Worm (Caenorhabditis elegans) whole organism, L4 larva: ENCODE measurements around the gene F07C4.10.

ENCODE experiments used
- F26F4.8 ChIP-seq: fragments of 200-800 bp; sonication (Bioruptor generic); conservative IDR thresholded peaks from 2 replicates; pipeline ENCODE4 v1.3.6; 2022; ENCODE audit warnings: missing genetic modification characterization, missing compliant biosample characterization
- F49E8.2 ChIP-seq: sonication (generic microtip); optimal IDR thresholded peaks from 2 replicates; lab custom pipeline; 2016; ENCODE audit warnings: missing compliant biosample characterization, mild to moderate bottlenecking, missing genetic modification characterization, borderline replicate concordance
- T26A8.4 ChIP-seq: fragments of 200-800 bp; sonication (Bioruptor generic); IDR thresholded peaks from 2 replicates; pipeline ENCODE4 v1.3.6; 2022; ENCODE audit warnings: missing genetic modification characterization, missing compliant biosample characterization
- Y5F2A.4 ChIP-seq: fragments of 200-800 bp; sonication (Bioruptor generic); optimal IDR thresholded peaks from 2 replicates; lab custom pipeline; 2018; ENCODE audit warnings: mild to moderate bottlenecking, missing genetic modification characterization, missing compliant biosample characterization
- ZK546.5 ChIP-seq, 2 experiments: sonication (generic microtip); optimal IDR thresholded peaks; 2 replicates each; lab custom pipeline; 2017; ENCODE audit warnings: missing biosample characterization in 2 of 2, missing genetic modification characterization in 2 of 2
- attf-4 ChIP-seq: sonication (generic microtip); optimal IDR thresholded peaks from 3 replicates; lab custom pipeline; 2017; ENCODE audit warnings: missing biosample characterization, missing genetic modification characterization
- ceh-20 ChIP-seq: fragments of 200-800 bp; sonication (Bioruptor generic); IDR thresholded peaks from 2 replicates; pipeline ENCODE4 v1.3.6; 2022; ENCODE audit warnings: missing genetic modification reagents, missing genetic modification characterization, missing compliant biosample characterization
- ceh-32 ChIP-seq: sonication (generic microtip); optimal IDR thresholded peaks from 2 replicates; lab custom pipeline; 2016; ENCODE audit warnings: mild to moderate bottlenecking, missing genetic modification characterization, missing compliant biosample characterization; ENCODE audit not compliant: poor library complexity
- ces-1 ChIP-seq: fragments of 150-350 bp; sonication (generic microtip); optimal IDR thresholded peaks from 4 replicates; lab custom pipeline; 2014; ENCODE audit warnings: missing biosample characterization, missing genetic modification reagents, missing genetic modification characterization
- cey-2 ChIP-seq: sonication (generic microtip); optimal IDR thresholded peaks from 3 replicates; lab custom pipeline; 2017; ENCODE audit warnings: missing genetic modification characterization, mild to moderate bottlenecking, missing compliant biosample characterization, antibody characterized with exemption, borderline replicate concordance; ENCODE audit not compliant: insufficient read depth
- daf-19 ChIP-seq: fragments of 200-800 bp; sonication (Bioruptor generic); conservative IDR thresholded peaks from 2 replicates; pipeline ENCODE4 v1.3.6; 2022; ENCODE audit warnings: missing genetic modification characterization, missing compliant biosample characterization
- dmd-8 ChIP-seq: fragments of 200-800 bp; sonication (Bioruptor generic); IDR thresholded peaks from 2 replicates; pipeline ENCODE4 v1.3.6; 2022; ENCODE audit warnings: missing genetic modification characterization, missing compliant biosample characterization
- dmd-9 ChIP-seq: fragments of 200-800 bp; sonication (Bioruptor generic); IDR thresholded peaks from 2 replicates; pipeline ENCODE4 v1.3.6; 2022; ENCODE audit warnings: missing genetic modification reagents, missing genetic modification characterization, missing compliant biosample characterization
- dve-1 ChIP-seq: sonication (generic microtip); optimal IDR thresholded peaks from 2 replicates; lab custom pipeline; 2017; ENCODE audit warnings: antibody characterized with exemption, mild to moderate bottlenecking, missing genetic modification characterization, missing compliant biosample characterization; ENCODE audit not compliant: insufficient read depth
- fkh-10 ChIP-seq: fragments of 150-350 bp; optimal IDR thresholded peaks from 2 replicates; lab custom pipeline; 2014; ENCODE audit warnings: missing biosample characterization, missing genetic modification reagents, missing genetic modification characterization
- gei-8 ChIP-seq: fragments of 200-800 bp; sonication (Bioruptor generic); optimal IDR thresholded peaks from 2 replicates; lab custom pipeline; 2018; ENCODE audit warnings: mild to moderate bottlenecking, missing genetic modification characterization, missing compliant biosample characterization
- lim-7 ChIP-seq: fragments of 200-800 bp; sonication (Bioruptor generic); IDR thresholded peaks from 2 replicates; pipeline ENCODE4 v1.3.6; 2022; ENCODE audit warnings: missing genetic modification characterization, missing compliant biosample characterization
- lin-1 ChIP-seq: fragments of 200-800 bp; sonication (Bioruptor generic); IDR thresholded peaks from 2 replicates; pipeline ENCODE4 v1.3.6; 2022; ENCODE audit warnings: missing genetic modification reagents, missing genetic modification characterization, missing compliant biosample characterization
- lin-39 ChIP-seq: fragments of 150-350 bp; optimal IDR thresholded peaks from 2 replicates; lab custom pipeline; 2014; ENCODE audit warnings: missing biosample characterization, missing genetic modification reagents, missing genetic modification characterization
- mep-1 ChIP-seq: fragments of 150-350 bp; sonication (generic microtip); optimal IDR thresholded peaks from 3 replicates; lab custom pipeline; 2014; ENCODE audit warnings: missing biosample characterization, missing genetic modification characterization
- mes-2 ChIP-seq: sonication (generic microtip); optimal IDR thresholded peaks from 2 replicates; lab custom pipeline; 2016; ENCODE audit warnings: missing genotype, mild to moderate bottlenecking, missing genetic modification characterization, missing compliant biosample characterization; ENCODE audit not compliant: poor library complexity, severe bottlenecking
- nhr-25 ChIP-seq: sonication (generic microtip); optimal IDR thresholded peaks from 2 replicates; lab custom pipeline; 2017; ENCODE audit warnings: missing genetic modification characterization, mild to moderate bottlenecking, missing compliant biosample characterization, antibody characterized with exemption, moderate library complexity, borderline replicate concordance; ENCODE audit not compliant: insufficient read depth
- nhr-6 ChIP-seq: fragments of 150-350 bp; optimal IDR thresholded peaks from 2 replicates; lab custom pipeline; 2014; ENCODE audit warnings: missing biosample characterization, missing genetic modification characterization
- php-3 ChIP-seq: fragments of 200-800 bp; sonication (Bioruptor generic); IDR thresholded peaks from 2 replicates; pipeline ENCODE4 v1.3.6; 2022; ENCODE audit warnings: missing genetic modification reagents, missing genetic modification characterization, missing compliant biosample characterization
- sdz-12 ChIP-seq: fragments of 200-800 bp; sonication (Bioruptor generic); optimal IDR thresholded peaks from 2 replicates; lab custom pipeline; 2018; ENCODE audit warnings: mild to moderate bottlenecking, missing genetic modification characterization, missing compliant biosample characterization
- snpc-1.2 ChIP-seq: fragments of 200-800 bp; sonication (Bioruptor generic); IDR thresholded peaks from 2 replicates; pipeline ENCODE4 v1.3.6; 2022; ENCODE audit warnings: missing genetic modification reagents, missing genetic modification characterization, missing compliant biosample characterization
- snpc-4 ChIP-seq: fragments of 150-350 bp; optimal IDR thresholded peaks from 2 replicates; lab custom pipeline; 2014; ENCODE audit warnings: missing biosample characterization, missing genetic modification characterization
- spr-1 ChIP-seq: sonication (generic microtip); optimal IDR thresholded peaks from 2 replicates; lab custom pipeline; 2016; ENCODE audit warnings: mild to moderate bottlenecking, missing genetic modification characterization, missing compliant biosample characterization
- spr-3 ChIP-seq: fragments of 200-800 bp; sonication (Bioruptor generic); optimal IDR thresholded peaks from 2 replicates; lab custom pipeline; 2018; ENCODE audit warnings: mild to moderate bottlenecking, missing genetic modification characterization, missing compliant biosample characterization
- tag-97 ChIP-seq: fragments of 200-800 bp; sonication (Bioruptor generic); IDR thresholded peaks from 2 replicates; pipeline ENCODE4 v1.3.6; 2022; ENCODE audit warnings: missing genetic modification characterization, missing compliant biosample characterization
- unc-39 ChIP-seq: sonication (generic microtip); optimal IDR thresholded peaks from 2 replicates; lab custom pipeline; 2017; ENCODE audit warnings: missing biosample characterization, missing genetic modification characterization
- unc-62 ChIP-seq, 3 experiments: fragments of 150-350 bp in 1 of 3; sonication (generic microtip); optimal IDR thresholded peaks in 2 of 3; peaks in 1 of 3; 1 replicate in 1 of 3; 2 replicates in 2 of 3; lab custom pipeline; 2014 to 2017; ENCODE audit warnings: missing biosample characterization in 3 of 3, missing genetic modification characterization in 3 of 3, missing genetic modification reagents in 3 of 3, missing genotype in 1 of 3
- zag-1 ChIP-seq: fragments of 150-350 bp; optimal IDR thresholded peaks from 2 replicates; lab custom pipeline; 2014; ENCODE audit warnings: missing biosample characterization, missing genetic modification characterization
- zfp-3 ChIP-seq: fragments of 200-800 bp; sonication (Bioruptor generic); conservative IDR thresholded peaks from 2 replicates; pipeline ENCODE4 v1.3.6; 2022; ENCODE audit warnings: missing genetic modification reagents, missing genetic modification characterization, missing compliant biosample characterization
- zip-2 ChIP-seq: fragments of 150-350 bp; optimal IDR thresholded peaks from 2 replicates; lab custom pipeline; 2014; ENCODE audit warnings: missing biosample characterization, missing genetic modification characterization
- ztf-11 ChIP-seq: fragments of 150-350 bp; optimal IDR thresholded peaks from 2 replicates; lab custom pipeline; 2014; ENCODE audit warnings: missing biosample characterization, missing genetic modification characterization

F07C4.10 gene

ce11 chrV:7672258-7672657 lies 32.6 kb upstream of the F07C4.10 start, which contains the start of gene C12D5.4:
TSS of gene C12D5.4 (plus strand) at chrV:7672558.
- TF ChIP-seq zag-1, result no peak
- TF ChIP-seq snpc-1.2 (GFP tag; lab: Robert Waterston, UW), result no peak
- no peak for TF ChIP-seq attf-4 (tag; lab: Kevin White, UChicago)
- no peak for TF ChIP-seq spr-1 (tag; lab: Kevin White, UChicago)
- TF ChIP-seq daf-19 (GFP tag; lab: Robert Waterston, UW), result no peak
- no peak for TF ChIP-seq zip-2 (tag; lab: Kevin White, UChicago)
- no peak for TF ChIP-seq snpc-4
- no peak for TF ChIP-seq cey-2
- no peak for TF ChIP-seq ceh-32
- no peak for TF ChIP-seq dve-1
- no peak for TF ChIP-seq lin-1 (GFP tag; lab: Robert Waterston, UW)
- no peak for TF ChIP-seq ces-1
- TF ChIP-seq mep-1, result no peak
- no peak for TF ChIP-seq dmd-9 (GFP tag; lab: Robert Waterston, UW)
- TF ChIP-seq ZK546.5 (tag; optimal IDR thresholded peaks at IDR 0.05; lab: Kevin White, UChicago), result no peak
- TF ChIP-seq F26F4.8 (GFP tag; lab: Robert Waterston, UW), result no peak
- TF ChIP-seq ztf-11, result no peak
- no peak for TF ChIP-seq tag-97 (GFP tag; lab: Robert Waterston, UW)

- TF ChIP-seq lin-39 (tag; lab: Kevin White, UChicago), result no peak
- no peak for TF ChIP-seq php-3
- no peak for TF ChIP-seq unc-39 (tag; lab: Kevin White, UChicago)
- no peak for TF ChIP-seq dmd-8 (GFP tag; lab: Robert Waterston, UW)
- no peak for TF ChIP-seq zfp-3
- no peak for TF ChIP-seq daf-19 (GFP tag; lab: Robert Waterston, UW)
- TF ChIP-seq gei-8 (GFP tag; lab: Kevin White, UChicago), result no peak
- no peak for TF ChIP-seq unc-62 (GFP tag; optimal IDR thresholded peaks at IDR 0.05 in 1 of 2; lab: Kevin White, UChicago)
- TF ChIP-seq unc-62 (tag; optimal IDR thresholded peaks at IDR 0.05; lab: Kevin White, UChicago), result no peak
- no peak for TF ChIP-seq F49E8.2 (tag; lab: Kevin White, UChicago)
- TF ChIP-seq sdz-12, result no peak
- TF ChIP-seq T26A8.4, result no peak
- no peak for TF ChIP-seq zag-1
- TF ChIP-seq lim-7 (GFP tag; lab: Robert Waterston, UW), result no peak
- no peak for TF ChIP-seq ceh-20 (GFP tag; lab: Robert Waterston, UW)
- TF ChIP-seq spr-3 (GFP tag; lab: Kevin White, UChicago), result no peak
- no peak for TF ChIP-seq nhr-25 (tag; lab: Kevin White, UChicago)
- no peak for TF ChIP-seq dmd-9 (GFP tag; lab: Robert Waterston, UW)
- TF ChIP-seq attf-4 (tag; lab: Kevin White, UChicago), result no peak
- no peak for TF ChIP-seq nhr-6 (tag; lab: Kevin White, UChicago)
Measured at ce11 chrV:7667940-7668339, 28.3 kb upstream of the F07C4.10 start, which contains the start of gene C12D5.5. TSS of gene C12D5.5 (plus strand) at chrV:7668240.

- TF ChIP-seq unc-62 (GFP tag; optimal IDR thresholded peaks at IDR 0.05 in 1 of 2; lab: Kevin White, UChicago) (peak in 1 of 2 experiments; percentile 33), unc-62 (tag; optimal IDR thresholded peaks at IDR 0.05; lab: Kevin White, UChicago) (no peak), mes-2 (no peak), Y5F2A.4 (no peak)
Measured at ce11 chrV:7653567-7653966, 13.9 kb upstream of the F07C4.10 start, which contains the start of gene srh-200. TSS of gene srh-200 (minus strand) at chrV:7653667.

ce11 chrV:7651757-7652156 lies 12.1 kb upstream of the F07C4.10 start, which contains the start of gene srh-234:
TSS of gene srh-234 (minus strand) at chrV:7651857.
- TF ChIP-seq lin-39 (tag; lab: Kevin White, UChicago) (no peak), fkh-10 (GFP tag; lab: Kevin White, UChicago) (no peak)
